Worm (Caenorhabditis elegans): ENCODE results near the gene klp-11.

The klp-11 gene

DNA sequence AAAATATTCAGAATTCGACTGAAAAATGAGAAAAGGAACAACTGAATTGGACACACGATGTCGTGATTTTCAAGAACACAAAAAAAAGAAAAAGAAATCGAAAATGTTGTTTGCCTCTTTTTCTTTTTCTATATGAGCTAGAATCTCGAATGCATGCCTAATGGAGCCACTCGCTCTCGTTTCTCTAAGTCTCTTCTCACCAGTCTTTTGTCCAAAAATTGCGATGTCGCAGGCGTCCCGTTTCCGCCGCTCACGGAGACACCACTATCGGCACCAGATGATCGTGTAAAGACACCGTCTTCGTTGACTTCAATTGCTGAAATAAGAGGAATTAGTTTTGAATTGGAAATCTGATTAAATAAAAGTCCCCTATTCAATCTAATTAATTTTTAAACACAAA lies 3.2 kb downstream of the klp-11 start:
- TF ChIP-seq snpc-4 (tag; optimal IDR thresholded peaks at IDR 0.05) (no peak), ces-1 (GFP tag; optimal IDR thresholded peaks at IDR 0.05) (peak; percentile 28), unc-39 (tag; optimal IDR thresholded peaks at IDR 0.05) (no peak)

DNA sequence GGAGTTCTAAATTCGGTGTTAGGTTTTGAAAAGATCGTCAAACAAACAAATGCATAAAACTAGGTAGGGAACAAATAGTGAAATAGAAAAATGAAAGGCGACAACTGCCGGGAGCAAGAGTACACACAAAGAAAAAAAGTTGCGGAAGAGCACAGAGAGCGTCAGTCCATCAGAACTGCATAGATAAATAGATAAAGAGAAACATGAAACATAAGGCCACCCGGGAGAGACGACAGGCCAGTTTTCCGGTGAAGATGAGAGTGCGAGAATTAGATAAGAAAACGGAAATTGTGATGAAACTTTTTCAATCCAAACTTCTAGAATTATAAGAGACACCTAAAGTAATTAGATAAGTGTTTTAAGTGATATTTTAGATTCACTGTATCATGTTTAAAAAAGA lies 4.1 kb downstream of the klp-11 start:
- TF ChIP-seq unc-120 (tag; optimal IDR thresholded peaks at IDR 0.05; ENCODE audit: poor library complexity, severe bottlenecking) (peak; percentile 54), hlh-1 (tag; optimal IDR thresholded peaks at IDR 0.05) (peak; percentile 55), ces-1 (GFP tag; optimal IDR thresholded peaks at IDR 0.05) (peak; percentile 2), nhr-12 (tag; optimal IDR thresholded peaks at IDR 0.05) (no peak)

ce11 chrIV:8754727-8755126 lies 7.1 kb downstream of the klp-11 start, which contains the start of gene elli-1:
TSS of gene elli-1 (minus strand) at chrIV:8754827.
- TF ChIP-seq ceh-83 (GFP tag; optimal IDR thresholded peaks at IDR 0.05) (no peak), ham-2 (GFP tag; optimal IDR thresholded peaks at IDR 0.05) (no peak), bed-3 (GFP tag; optimal IDR thresholded peaks at IDR 0.05) (no peak), lin-32 (GFP tag; optimal IDR thresholded peaks at IDR 0.05) (no peak), cnd-1 (tag; optimal IDR thresholded peaks at IDR 0.05) (no peak)

- TF ChIP-seq ceh-83 (GFP tag; optimal IDR thresholded peaks at IDR 0.05) (peak; percentile 10), unc-120 (tag; optimal IDR thresholded peaks at IDR 0.05; ENCODE audit: poor library complexity, severe bottlenecking) (no peak)
Observed at ce11 chrIV:8754146-8754545, 7.7 kb downstream of the klp-11 start.

ce11 chrIV:8752492-8752891 lies 9.4 kb downstream of the klp-11 start:
- no peak for TF ChIP-seq cnd-1 (tag; optimal IDR thresholded peaks at IDR 0.05)

DNA sequence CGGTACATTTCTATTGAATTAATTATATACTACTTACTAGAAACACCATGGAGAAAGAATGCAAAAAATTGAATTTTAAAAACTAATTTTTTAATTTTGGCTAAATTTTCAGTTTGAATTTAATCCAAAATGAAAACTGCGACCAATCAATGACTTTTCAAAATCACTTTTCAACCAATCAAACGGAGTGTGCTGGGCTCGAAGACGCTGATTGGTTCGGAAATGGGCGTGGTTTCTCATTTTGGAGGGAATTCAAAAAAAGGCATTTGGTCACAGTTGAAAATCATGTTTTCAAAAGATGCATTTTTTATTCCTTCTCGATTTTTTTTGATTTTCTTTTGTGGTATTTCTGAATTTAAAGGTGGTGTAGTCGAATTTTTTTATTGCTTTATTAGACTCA lies 12.9 kb downstream of the klp-11 start:
- no peak for TF ChIP-seq blmp-1 (tag; optimal IDR thresholded peaks at IDR 0.05)
- no peak for TF ChIP-seq M03D4.4 (tag; optimal IDR thresholded peaks at IDR 0.05)
- TF ChIP-seq cnd-1 (tag; optimal IDR thresholded peaks at IDR 0.05): no peak
- no peak for TF ChIP-seq unc-120 (tag; optimal IDR thresholded peaks at IDR 0.05; ENCODE audit: poor library complexity, severe bottlenecking)
- no peak for TF ChIP-seq elt-1 (tag; optimal IDR thresholded peaks at IDR 0.05; ENCODE audit: borderline replicate concordance, insufficient read depth)
- no peak for TF ChIP-seq bed-3 (GFP tag; optimal IDR thresholded peaks at IDR 0.05)
- no peak for TF ChIP-seq unc-39 (tag; optimal IDR thresholded peaks at IDR 0.05)
- no peak for TF ChIP-seq ceh-83 (GFP tag; optimal IDR thresholded peaks at IDR 0.05)
- no peak for TF ChIP-seq ceh-43 (GFP tag; optimal IDR thresholded peaks at IDR 0.05)
- no peak for TF ChIP-seq hlh-1 (tag; optimal IDR thresholded peaks at IDR 0.05)
- TF ChIP-seq unc-62 (GFP tag; optimal IDR thresholded peaks at IDR 0.05): no peak

DNA sequence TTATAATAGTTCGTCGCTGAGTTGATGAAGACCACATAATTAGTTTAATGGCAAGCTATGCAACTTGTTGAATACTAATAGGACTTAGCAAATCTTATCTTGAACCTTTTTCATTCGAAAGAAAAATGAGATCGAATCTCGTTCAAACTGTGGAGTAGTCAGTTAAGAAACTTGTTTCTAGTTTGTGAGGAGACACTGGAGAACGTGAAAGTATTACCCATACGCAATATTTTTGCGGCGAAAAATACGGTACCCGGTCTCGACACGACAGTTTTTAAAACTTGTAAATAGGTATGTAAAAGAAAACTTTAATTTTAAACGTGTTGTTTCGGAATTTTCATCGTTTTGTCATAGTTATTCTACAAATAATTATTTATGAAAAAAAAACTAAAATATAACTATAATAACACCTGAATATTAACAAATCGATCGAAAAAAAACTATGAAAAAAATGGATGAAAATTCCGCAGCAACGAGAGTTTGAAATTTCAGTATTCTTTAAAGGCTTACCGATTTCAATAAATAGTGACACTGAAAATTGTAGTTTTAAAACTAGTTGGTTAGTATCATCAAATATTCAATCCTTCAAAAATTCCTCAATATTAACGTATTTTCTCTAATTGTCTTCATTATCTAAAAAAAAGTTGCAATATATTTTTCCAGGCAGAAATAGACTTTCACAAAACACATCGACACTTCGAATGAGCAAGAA lies 16.1 kb downstream of the klp-11 start, which contains the start of the genes F20C5.7 and parg-1:
Gene F20C5.7, minus strand, starts transcription at position 101 of the 712 bp plus-strand sequence.
Gene parg-1, plus strand, starts transcription at position 662 of the 712 bp plus-strand sequence.
- TF ChIP-seq unc-39 (tag; optimal IDR thresholded peaks at IDR 0.05) (no peak), nhr-2 (tag; optimal IDR thresholded peaks at IDR 0.05) (no peak), flh-1 (GFP tag; optimal IDR thresholded peaks at IDR 0.05) (no peak)

DNA sequence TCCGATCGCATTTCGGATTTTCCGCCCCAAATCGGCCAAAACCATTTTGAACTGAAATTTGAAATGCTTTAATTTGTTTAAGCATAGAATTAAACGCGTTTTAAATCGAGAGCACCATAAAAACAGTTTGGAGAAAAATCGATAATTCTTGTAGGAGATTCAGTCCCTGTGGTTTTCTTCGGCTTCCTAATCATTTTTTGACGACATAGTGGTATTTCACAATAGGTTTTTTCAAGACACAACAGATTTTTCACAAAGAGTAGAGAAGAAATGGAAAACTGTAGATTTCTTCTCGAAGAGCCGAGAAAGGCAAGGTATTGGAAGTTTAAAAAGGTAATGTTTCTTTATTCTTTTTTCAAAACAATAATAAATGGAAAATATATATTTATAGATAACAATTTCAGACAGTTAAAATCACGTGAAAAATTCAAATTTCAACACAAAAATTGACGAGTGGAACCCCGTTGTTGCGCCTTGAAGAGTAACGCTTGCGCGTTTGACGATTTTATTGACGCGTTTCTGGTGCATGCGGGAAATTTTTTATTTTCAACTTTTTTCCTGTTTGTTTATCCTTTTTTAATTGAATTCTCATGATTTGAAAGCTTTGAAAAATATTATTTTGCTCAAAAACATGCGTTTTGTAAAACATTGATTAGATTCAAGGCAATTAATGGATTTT lies 18.1 kb downstream of the klp-11 start, which contains the start of gene F21D5.7:
Gene F21D5.7, minus strand, starts transcription at position 51 of the 679 bp plus-strand sequence.
- TF ChIP-seq drap-1 (GFP tag; optimal IDR thresholded peaks at IDR 0.05) (no peak), flh-1 (GFP tag; optimal IDR thresholded peaks at IDR 0.05) (no peak), ces-1 (GFP tag; optimal IDR thresholded peaks at IDR 0.05) (peak; percentile 28), nhr-76 (tag; optimal IDR thresholded peaks at IDR 0.05) (no peak), snpc-4 (tag; optimal IDR thresholded peaks at IDR 0.05) (no peak), nhr-237 (tag; optimal IDR thresholded peaks at IDR 0.05) (peak; percentile 33), tbx-8 (GFP tag; optimal IDR thresholded peaks at IDR 0.05) (no peak), unc-62 (GFP tag; optimal IDR thresholded peaks at IDR 0.05) (no peak), mab-5 (tag; optimal IDR thresholded peaks at IDR 0.05) (no peak), ceh-43 (GFP tag; optimal IDR thresholded peaks at IDR 0.05) (no peak), pha-4 (tag; optimal IDR thresholded peaks at IDR 0.05) (peak; percentile 36), blmp-1 (tag; optimal IDR thresholded peaks at IDR 0.05) (no peak), elt-1 (tag; optimal IDR thresholded peaks at IDR 0.05; ENCODE audit: borderline replicate concordance, insufficient read depth) (no peak), ceh-83 (GFP tag; optimal IDR thresholded peaks at IDR 0.05) (no peak), elt-3 (tag; optimal IDR thresholded peaks at IDR 0.05) (no peak), unc-120 (tag; optimal IDR thresholded peaks at IDR 0.05; ENCODE audit: poor library complexity, severe bottlenecking) (no peak), hlh-1 (tag; optimal IDR thresholded peaks at IDR 0.05) (no peak), M03D4.4 (tag; optimal IDR thresholded peaks at IDR 0.05) (no peak), zip-8 (tag; optimal IDR thresholded peaks at IDR 0.05) (no peak), unc-39 (tag; optimal IDR thresholded peaks at IDR 0.05) (no peak), lin-13 (tag; optimal IDR thresholded peaks at IDR 0.05) (peak; percentile 1), lsy-2 (tag; optimal IDR thresholded peaks at IDR 0.05) (peak; percentile 65), lin-32 (GFP tag; optimal IDR thresholded peaks at IDR 0.05) (no peak), nhr-28 (tag; optimal IDR thresholded peaks at IDR 0.05) (no peak), nhr-2 (tag; optimal IDR thresholded peaks at IDR 0.05) (no peak), sptf-1 (tag; optimal IDR thresholded peaks at IDR 0.05) (peak; percentile 31), sem-2 (GFP tag; optimal IDR thresholded peaks at IDR 0.05) (no peak)

All from whole organism, mixed stage, embryonic.